Fruit fly (Drosophila melanogaster) whole organism, pupa: ENCODE data around the gene CG7991.

Experiments
- CG10348 ChIP-seq: fragments of 200-800 bp; sonication (Bioruptor generic); IDR thresholded peaks from 2 replicates; pipeline ENCODE4 v1.3.6; 2022; ENCODE audit warnings: missing biosample characterization, missing genetic modification characterization
- CG13204 ChIP-seq: fragments of 200-800 bp; sonication (Bioruptor generic); optimal IDR thresholded peaks from 2 replicates; lab custom pipeline; 2018; ENCODE audit warnings: missing biosample characterization, mild to moderate bottlenecking, missing genetic modification characterization, moderate library complexity
- CG15710 ChIP-seq: fragments of 200-800 bp; sonication (Bioruptor generic); optimal IDR thresholded peaks from 2 replicates; lab custom pipeline; 2018; ENCODE audit warnings: missing biosample characterization, mild to moderate bottlenecking, missing genetic modification characterization, moderate library complexity
- CG17806 ChIP-seq: fragments of 200-800 bp; sonication (Bioruptor generic); optimal IDR thresholded peaks from 2 replicates; lab custom pipeline; 2018; ENCODE audit warnings: missing biosample characterization, mild to moderate bottlenecking, missing genetic modification characterization, moderate library complexity
- CG32121 ChIP-seq: fragments of 200-800 bp; sonication (Bioruptor generic); IDR thresholded peaks from 2 replicates; pipeline ENCODE4 v1.3.6; 2022; ENCODE audit warnings: missing biosample characterization, missing genetic modification characterization
- CG8159 ChIP-seq: fragments of 200-800 bp; sonication (Bioruptor generic); optimal IDR thresholded peaks from 3 replicates; lab custom pipeline; 2018; ENCODE audit warnings: missing biosample characterization, mild to moderate bottlenecking, missing genetic modification characterization, moderate library complexity
- D1 ChIP-seq: fragments of 200-800 bp; sonication (Bioruptor generic); optimal IDR thresholded peaks from 2 replicates; lab custom pipeline; 2018; ENCODE audit warnings: missing biosample characterization, mild to moderate bottlenecking, missing genetic modification characterization, moderate library complexity
- EcR ChIP-seq: fragments of 200-800 bp; sonication (Bioruptor generic); optimal IDR thresholded peaks from 3 replicates; lab custom pipeline; 2019; ENCODE audit warnings: missing biosample characterization, missing genetic modification characterization, mild to moderate bottlenecking, moderate library complexity, missing genetic modification reagents
- Ets98B ChIP-seq: fragments of 200-800 bp; sonication (Bioruptor generic); IDR thresholded peaks from 2 replicates; pipeline ENCODE4 v1.3.6; 2022; ENCODE audit warnings: missing biosample characterization, missing genetic modification characterization
- Pif1A ChIP-seq: fragments of 200-800 bp; sonication (Bioruptor generic); optimal IDR thresholded peaks from 3 replicates; lab custom pipeline; 2016; ENCODE audit warnings: missing biosample characterization, missing genetic modification characterization
- Pif1B ChIP-seq: fragments of 200-800 bp; sonication (Bioruptor generic); optimal IDR thresholded peaks from 3 replicates; lab custom pipeline; 2016; ENCODE audit warnings: missing biosample characterization, missing genetic modification characterization
- Snoo ChIP-seq: fragments of 200-800 bp; sonication (Bioruptor generic); optimal IDR thresholded peaks from 3 replicates; lab custom pipeline; 2017; ENCODE audit warnings: missing biosample characterization, mild to moderate bottlenecking, missing genetic modification characterization, inconsistent platforms
- gl ChIP-seq: fragments of 200-800 bp; sonication (Bioruptor generic); optimal IDR thresholded peaks from 2 replicates; lab custom pipeline; 2018; ENCODE audit warnings: missing biosample characterization, mild to moderate bottlenecking, missing genetic modification characterization
- rn ChIP-seq: fragments of 200-800 bp; sonication (Bioruptor generic); IDR thresholded peaks from 2 replicates; pipeline ENCODE4 v1.3.6; 2022; ENCODE audit warnings: missing biosample characterization, missing genetic modification characterization

dm6 chr3L:1688569-1688968 lies 14.1 kb downstream of the CG7991 start:
- TF ChIP-seq Pif1A (GFP tag; lab: Kevin White, UChicago) (no peak), CG15710 (no peak), gl (tag; lab: Kevin White, UChicago) (no peak), Snoo (tag; lab: Kevin White, UChicago) (no peak), Pif1B (GFP tag; lab: Kevin White, UChicago) (no peak), EcR (peak; percentile 26), CG32121 (GFP tag; lab: Robert Waterston, UW) (no peak), CG17806 (tag; lab: Kevin White, UChicago) (no peak), D1 (tag; lab: Kevin White, UChicago) (no peak), CG8159 (no peak), Ets98B (GFP tag; lab: Robert Waterston, UW) (peak; percentile 28), CG13204 (GFP tag; lab: Kevin White, UChicago) (peak; percentile 59), rn (no peak), CG10348 (GFP tag; lab: Robert Waterston, UW) (no peak)
